Worm (Caenorhabditis elegans): ENCODE measurements around the gene his-5.

- TF ChIP-seq hlh-4 (tag; optimal IDR thresholded peaks at IDR 0.05) (no peak), elt-3 (tag; optimal IDR thresholded peaks at IDR 0.05) (no peak), ztf-4 (tag; optimal IDR thresholded peaks at IDR 0.05) (no peak)
These were observed 40.6 kb upstream of the his-5 start, which contains the start of gene pxn-1 for ce11 chrV:8494260-8494939.

Data from whole organism, L1 larva.